Worm (Caenorhabditis elegans): ENCODE results near the gene bcmo-2.

bcmo-2 gene

ce11 chrII:3931230-3931629, 20.6 kb upstream of the bcmo-2 start:
- TF ChIP-seq nfya-2 (GFP tag; IDR thresholded peaks at IDR 0.05) (0 out of 2 replicates have a peak, but pooled peaks have one; percentile 67), F57A8.1 (GFP tag; optimal IDR thresholded peaks at IDR 0.05) (no peak), C17E4.6 (GFP tag; IDR thresholded peaks at IDR 0.05) (no peak), nfyb-1 (GFP tag; IDR thresholded peaks at IDR 0.05) (peak; percentile 79), lsl-1 (GFP tag; optimal IDR thresholded peaks at IDR 0.05) (no peak)

ce11 chrII:3930478-3931182, 20.0 kb upstream of the bcmo-2 start:
- TF ChIP-seq rec-8 (tag; optimal IDR thresholded peaks at IDR 0.05) (no peak), snpc-1.3 (tag; optimal IDR thresholded peaks at IDR 0.05; ENCODE audit: insufficient read depth) (no peak), ceh-91 (GFP tag; IDR thresholded peaks at IDR 0.05) (no peak), egl-44 (GFP tag; IDR thresholded peaks at IDR 0.05) (no peak), F22D6.2 (tag; optimal IDR thresholded peaks at IDR 0.05) (no peak), die-1 (tag; optimal IDR thresholded peaks at IDR 0.05) (no peak), mel-28 (tag; optimal IDR thresholded peaks at IDR 0.05; ENCODE audit: borderline replicate concordance) (no peak), hmg-1.2 (GFP tag; IDR thresholded peaks at IDR 0.05) (peak; percentile 87; the same call in 1 of the 2 replicates), K11D2.4 (GFP tag; IDR thresholded peaks at IDR 0.05) (0 out of 2 replicates have a peak, but pooled peaks have one; percentile 14), zfh-2 (GFP tag; conservative IDR thresholded peaks at IDR 0.05) (peak; percentile 85), cebp-2 (GFP tag; IDR thresholded peaks at IDR 0.05) (no peak), sptf-2 (GFP tag; optimal IDR thresholded peaks at IDR 0.05) (no peak), lag-1 (GFP tag; IDR thresholded peaks at IDR 0.05) (no peak), ztf-22 (GFP tag; optimal IDR thresholded peaks at IDR 0.05) (no peak), nfyb-1 (GFP tag; IDR thresholded peaks at IDR 0.05) (peak; percentile 97), egl-18 (GFP tag; IDR thresholded peaks at IDR 0.05) (no peak), F39B2.1 (GFP tag; IDR thresholded peaks at IDR 0.05) (no peak), gei-17 (GFP tag; optimal IDR thresholded peaks at IDR 0.05) (no peak), ccch-3 (GFP tag; optimal IDR thresholded peaks at IDR 0.05) (no peak), ceh-40 (GFP tag; IDR thresholded peaks at IDR 0.05) (no peak), ztf-3 (GFP tag; optimal IDR thresholded peaks at IDR 0.05) (no peak), ama-1 (optimal IDR thresholded peaks at IDR 0.05) (no peak), ama-1 (GFP tag; optimal IDR thresholded peaks at IDR 0.05) (no peak), C06A6.2 (GFP tag; conservative IDR thresholded peaks at IDR 0.05) (no peak), K12H6.12 (tag; optimal IDR thresholded peaks at IDR 0.05) (no peak), C17E4.6 (GFP tag; IDR thresholded peaks at IDR 0.05) (no peak), ztf-25 (GFP tag; IDR thresholded peaks at IDR 0.05) (no peak), Y56A3A.18 (GFP tag; IDR thresholded peaks at IDR 0.05) (no peak), akir-1 (GFP tag; optimal IDR thresholded peaks at IDR 0.05) (no peak), madf-6 (GFP tag; IDR thresholded peaks at IDR 0.05) (no peak), sea-2 (GFP tag; IDR thresholded peaks at IDR 0.05) (no peak), F57C9.4 (tag; optimal IDR thresholded peaks at IDR 0.05) (no peak), rcor-1 (GFP tag; IDR thresholded peaks at IDR 0.05) (no peak), let-607 (tag; optimal IDR thresholded peaks at IDR 0.05) (no peak), ekl-4 (GFP tag; IDR thresholded peaks at IDR 0.05) (no peak), B0261.1 (tag; optimal IDR thresholded peaks at IDR 0.05) (no peak), Y53F4B.3 (GFP tag; IDR thresholded peaks at IDR 0.05) (no peak), bed-1 (GFP tag; IDR thresholded peaks at IDR 0.05) (no peak), snpc-3.4 (tag; optimal IDR thresholded peaks at IDR 0.05) (no peak), ztf-26 (tag; optimal IDR thresholded peaks at IDR 0.05) (no peak), hmg-20 (GFP tag; IDR thresholded peaks at IDR 0.05) (no peak), Y79H2A.3 (GFP tag; conservative IDR thresholded peaks at IDR 0.05) (no peak)

Data from whole organism, young adult.